Fruit fly (Drosophila melanogaster) whole organism, embryonic: ENCODE data around the gene Pdhb.
A peak's percentile ranks its signal among the peaks of the same experiment; 100 is the strongest.

ENCODE experiments used
- ATbp ChIP-seq: fragments of 200-800 bp; sonication (Bioruptor generic); optimal IDR thresholded peaks from 2 replicates; lab custom pipeline; 2017; ENCODE audit warnings: missing biosample characterization, mild to moderate bottlenecking, missing genetic modification characterization, missing genetic modification reagents
- Ada2b ChIP-seq: fragments of 200-800 bp; sonication (Bioruptor generic); IDR thresholded peaks from 2 replicates; pipeline ENCODE4 v1.3.6; 2022; ENCODE audit warnings: missing biosample characterization, missing genetic modification characterization
- BEAF-32 ChIP-seq: fragments of 200-800 bp; sonication (Bioruptor generic); optimal IDR thresholded peaks from 3 replicates; lab custom pipeline; 2017; ENCODE audit warnings: missing biosample characterization, missing genetic modification characterization, mild to moderate bottlenecking, moderate library complexity, missing genetic modification reagents
- CG1024 ChIP-seq: fragments of 200-800 bp; sonication (Bioruptor generic); IDR thresholded peaks from 2 replicates; pipeline ENCODE4 v1.3.6; 2022; ENCODE audit warnings: missing biosample characterization, missing genetic modification characterization
- CG12219 ChIP-seq: fragments of 200-800 bp; sonication (Bioruptor generic); optimal IDR thresholded peaks from 3 replicates; lab custom pipeline; 2018; ENCODE audit warnings: missing biosample characterization, mild to moderate bottlenecking, missing genetic modification characterization
- CG13123 ChIP-seq: fragments of 200-800 bp; sonication (Bioruptor generic); optimal IDR thresholded peaks from 2 replicates; lab custom pipeline; 2016; ENCODE audit warnings: missing biosample characterization, missing genetic modification characterization
- CG13424 ChIP-seq: fragments of 200-800 bp; sonication (Bioruptor generic); optimal IDR thresholded peaks from 2 replicates; lab custom pipeline; 2019; ENCODE audit warnings: missing biosample characterization, mild to moderate bottlenecking, missing genetic modification characterization, moderate library complexity
- CG13894 ChIP-seq: fragments of 200-800 bp; sonication (Bioruptor generic); optimal IDR thresholded peaks from 3 replicates; lab custom pipeline; 2018; ENCODE audit warnings: missing biosample characterization, mild to moderate bottlenecking, missing genetic modification characterization, moderate library complexity
- CG15011 ChIP-seq: fragments of 200-800 bp; sonication (Bioruptor generic); optimal IDR thresholded peaks from 3 replicates; lab custom pipeline; 2018; ENCODE audit warnings: missing biosample characterization, mild to moderate bottlenecking, missing genetic modification characterization
- CG1603 ChIP-seq: fragments of 200-800 bp; sonication (Bioruptor generic); optimal IDR thresholded peaks from 2 replicates; lab custom pipeline; 2019; ENCODE audit warnings: missing biosample characterization, mild to moderate bottlenecking, missing genetic modification characterization, moderate library complexity
- CG16863 ChIP-seq: fragments of 200-800 bp; sonication (Bioruptor generic); optimal IDR thresholded peaks from 3 replicates; lab custom pipeline; 2016; ENCODE audit warnings: missing biosample characterization, missing genetic modification characterization
- CG17186 ChIP-seq: fragments of 200-800 bp; sonication (Bioruptor generic); optimal IDR thresholded peaks from 3 replicates; lab custom pipeline; 2017; ENCODE audit warnings: missing biosample characterization, missing genetic modification reagents, missing genetic modification characterization
- CG31388 ChIP-seq: fragments of 200-800 bp; sonication (Bioruptor generic); optimal IDR thresholded peaks from 2 replicates; lab custom pipeline; 2016; ENCODE audit warnings: missing biosample characterization, missing genetic modification characterization
- CG32767 ChIP-seq: fragments of 200-800 bp; sonication (Bioruptor generic); IDR thresholded peaks from 2 replicates; pipeline ENCODE4 v1.3.6; 2022; ENCODE audit warnings: missing biosample characterization, missing genetic modification characterization
- CG3407 ChIP-seq: fragments of 200-800 bp; sonication (Bioruptor generic); optimal IDR thresholded peaks from 2 replicates; lab custom pipeline; 2018; ENCODE audit warnings: missing biosample characterization, mild to moderate bottlenecking, missing genetic modification characterization
- CG43689 ChIP-seq: fragments of 200-800 bp; sonication (Bioruptor generic); IDR thresholded peaks from 2 replicates; pipeline ENCODE4 v1.3.6; 2022; ENCODE audit warnings: missing biosample characterization, missing genetic modification characterization
- CG4730 ChIP-seq: fragments of 200-800 bp; sonication (Bioruptor generic); IDR thresholded peaks from 2 replicates; pipeline ENCODE4 v1.3.6; 2022; ENCODE audit warnings: missing biosample characterization, missing genetic modification characterization
- CG6683 ChIP-seq: fragments of 200-800 bp; sonication (Bioruptor generic); optimal IDR thresholded peaks from 2 replicates; lab custom pipeline; 2017; ENCODE audit warnings: missing biosample characterization, mild to moderate bottlenecking, missing genetic modification characterization, missing genetic modification reagents
- CG7372 ChIP-seq: fragments of 200-800 bp; sonication (Bioruptor generic); IDR thresholded peaks from 2 replicates; pipeline ENCODE4 v1.3.6; 2022; ENCODE audit warnings: missing biosample characterization, missing genetic modification characterization
- CG9817 ChIP-seq: fragments of 200-800 bp; sonication (Bioruptor generic); optimal IDR thresholded peaks from 2 replicates; lab custom pipeline; 2018; ENCODE audit warnings: missing biosample characterization, mild to moderate bottlenecking, missing genetic modification characterization, moderate library complexity
- Dp ChIP-seq: fragments of 200-800 bp; sonication (Bioruptor generic); optimal IDR thresholded peaks from 2 replicates; lab custom pipeline; 2018; ENCODE audit warnings: missing biosample characterization, mild to moderate bottlenecking, missing genetic modification characterization, moderate library complexity
- Gug ChIP-seq: fragments of 200-800 bp; sonication (Bioruptor generic); IDR thresholded peaks from 4 replicates; pipeline ENCODE4 v1.3.6; 2022; ENCODE audit warnings: missing biosample characterization, missing genetic modification characterization
- Lhr ChIP-seq: fragments of 200-800 bp; sonication (Bioruptor generic); optimal IDR thresholded peaks from 3 replicates; lab custom pipeline; 2017; ENCODE audit warnings: mild to moderate bottlenecking, missing biosample characterization, missing genetic modification reagents, missing genetic modification characterization
- MBD-R2 ChIP-seq: fragments of 200-800 bp; sonication (Bioruptor generic); IDR thresholded peaks from 2 replicates; pipeline ENCODE4 v1.3.6; 2022; ENCODE audit warnings: missing biosample characterization, missing genetic modification characterization
- Mes4 ChIP-seq: fragments of 200-800 bp; sonication (Bioruptor generic); optimal IDR thresholded peaks from 2 replicates; lab custom pipeline; 2016; ENCODE audit warnings: missing biosample characterization, missing genetic modification characterization
- Ptx1 ChIP-seq: fragments of 200-800 bp; sonication (Bioruptor generic); IDR thresholded peaks from 2 replicates; pipeline ENCODE4 v1.3.6; 2022; ENCODE audit warnings: missing biosample characterization, missing genetic modification characterization
- Side ChIP-seq: fragments of 200-800 bp; sonication (Bioruptor generic); optimal IDR thresholded peaks from 2 replicates; lab custom pipeline; 2016; ENCODE audit warnings: missing biosample characterization, missing genetic modification characterization
- Spps ChIP-seq: fragments of 200-800 bp; sonication (Bioruptor generic); optimal IDR thresholded peaks from 2 replicates; lab custom pipeline; 2018; ENCODE audit warnings: missing biosample characterization, mild to moderate bottlenecking, missing genetic modification characterization
- amos ChIP-seq: fragments of 200-800 bp; sonication (Bioruptor generic); IDR thresholded peaks from 2 replicates; pipeline ENCODE4 v1.3.6; 2022; ENCODE audit warnings: missing biosample characterization, missing genetic modification characterization; ENCODE audit not compliant: partially characterized antibody
- bab2 ChIP-seq: fragments of 200-800 bp; sonication (Bioruptor generic); optimal IDR thresholded peaks from 2 replicates; lab custom pipeline; 2016; ENCODE audit warnings: missing biosample characterization, missing genetic modification characterization
- chn ChIP-seq: fragments of 200-800 bp; sonication (Bioruptor generic); optimal IDR thresholded peaks from 2 replicates; lab custom pipeline; 2016; ENCODE audit warnings: missing biosample characterization, missing genetic modification characterization
- ci ChIP-seq: fragments of 200-800 bp; sonication (Bioruptor generic); IDR thresholded peaks from 3 replicates; pipeline ENCODE4 v1.3.6; 2022; ENCODE audit warnings: missing biosample characterization, missing genetic modification characterization
- corto ChIP-seq: fragments of 200-800 bp; sonication (Bioruptor generic); optimal IDR thresholded peaks from 2 replicates; lab custom pipeline; 2016; ENCODE audit warnings: missing biosample characterization, mild to moderate bottlenecking, missing genetic modification characterization, moderate library complexity
- dmrt11E ChIP-seq: fragments of 200-800 bp; sonication (Bioruptor generic); optimal IDR thresholded peaks from 3 replicates; lab custom pipeline; 2018; ENCODE audit warnings: missing biosample characterization, mild to moderate bottlenecking, missing genetic modification characterization, moderate library complexity
- dysf ChIP-seq: fragments of 200-800 bp; sonication (Bioruptor generic); IDR thresholded peaks from 3 replicates; pipeline ENCODE4 v1.3.6; 2022; ENCODE audit warnings: missing biosample characterization, missing genetic modification characterization
- gfzf ChIP-seq: fragments of 200-800 bp; sonication (Bioruptor generic); optimal IDR thresholded peaks from 2 replicates; lab custom pipeline; 2016; ENCODE audit warnings: missing biosample characterization, mild to moderate bottlenecking, missing genetic modification characterization, moderate library complexity
- grn ChIP-seq: fragments of 200-800 bp; sonication (Bioruptor generic); optimal IDR thresholded peaks from 3 replicates; lab custom pipeline; 2017; ENCODE audit warnings: missing biosample characterization, missing genetic modification characterization
- gsb ChIP-seq: fragments of 200-800 bp; sonication (Bioruptor generic); IDR thresholded peaks from 2 replicates; pipeline ENCODE4 v1.3.6; 2022; ENCODE audit warnings: missing biosample characterization, missing genetic modification characterization
- lab ChIP-seq: fragments of 200-800 bp; sonication (Bioruptor generic); optimal IDR thresholded peaks from 3 replicates; lab custom pipeline; 2017; ENCODE audit warnings: missing biosample characterization, missing genetic modification characterization, mild to moderate bottlenecking, moderate library complexity, missing genetic modification reagents
- schlank ChIP-seq: fragments of 200-800 bp; sonication (Bioruptor generic); optimal IDR thresholded peaks from 2 replicates; lab custom pipeline; 2018; ENCODE audit warnings: missing biosample characterization, mild to moderate bottlenecking, missing genetic modification characterization
- sens-2 ChIP-seq: fragments of 200-800 bp; sonication (Bioruptor generic); IDR thresholded peaks from 2 replicates; pipeline ENCODE4 v1.3.6; 2022; ENCODE audit warnings: missing biosample characterization, missing genetic modification characterization
- slp2 ChIP-seq: fragments of 200-800 bp; sonication (Bioruptor generic); optimal IDR thresholded peaks from 2 replicates; lab custom pipeline; 2016; ENCODE audit warnings: missing biosample characterization, missing genetic modification characterization
- sna ChIP-seq: fragments of 200-800 bp; sonication (Bioruptor generic); IDR thresholded peaks from 2 replicates; pipeline ENCODE4 v1.3.6; 2022; ENCODE audit warnings: missing biosample characterization, missing genetic modification characterization; ENCODE audit not compliant: partially characterized antibody
- tna ChIP-seq: fragments of 200-800 bp; sonication (Bioruptor generic); IDR thresholded peaks from 2 replicates; pipeline ENCODE4 v1.3.6; 2022; ENCODE audit warnings: missing biosample characterization, missing genetic modification characterization; ENCODE audit not compliant: partially characterized antibody
- twi ChIP-seq: fragments of 200-800 bp; optimal IDR thresholded peaks from 2 replicates; lab custom pipeline; 2019; ENCODE audit warnings: missing biosample characterization, mild to moderate bottlenecking, missing genetic modification characterization, moderate library complexity
- vnd ChIP-seq: fragments of 200-800 bp; sonication (Bioruptor generic); IDR thresholded peaks from 3 replicates; pipeline ENCODE4 v1.3.6; 2022; ENCODE audit warnings: missing biosample characterization, missing genetic modification characterization; ENCODE audit not compliant: partially characterized antibody
- wdn ChIP-seq: fragments of 200-800 bp; sonication (Bioruptor generic); IDR thresholded peaks from 2 replicates; pipeline ENCODE4 v1.3.6; 2022; ENCODE audit warnings: missing biosample characterization, missing genetic modification characterization
- wek ChIP-seq: fragments of 200-800 bp; sonication (Bioruptor generic); optimal IDR thresholded peaks from 3 replicates; lab custom pipeline; 2018; ENCODE audit warnings: missing biosample characterization, mild to moderate bottlenecking, missing genetic modification characterization, moderate library complexity

Pdhb gene

DNA sequence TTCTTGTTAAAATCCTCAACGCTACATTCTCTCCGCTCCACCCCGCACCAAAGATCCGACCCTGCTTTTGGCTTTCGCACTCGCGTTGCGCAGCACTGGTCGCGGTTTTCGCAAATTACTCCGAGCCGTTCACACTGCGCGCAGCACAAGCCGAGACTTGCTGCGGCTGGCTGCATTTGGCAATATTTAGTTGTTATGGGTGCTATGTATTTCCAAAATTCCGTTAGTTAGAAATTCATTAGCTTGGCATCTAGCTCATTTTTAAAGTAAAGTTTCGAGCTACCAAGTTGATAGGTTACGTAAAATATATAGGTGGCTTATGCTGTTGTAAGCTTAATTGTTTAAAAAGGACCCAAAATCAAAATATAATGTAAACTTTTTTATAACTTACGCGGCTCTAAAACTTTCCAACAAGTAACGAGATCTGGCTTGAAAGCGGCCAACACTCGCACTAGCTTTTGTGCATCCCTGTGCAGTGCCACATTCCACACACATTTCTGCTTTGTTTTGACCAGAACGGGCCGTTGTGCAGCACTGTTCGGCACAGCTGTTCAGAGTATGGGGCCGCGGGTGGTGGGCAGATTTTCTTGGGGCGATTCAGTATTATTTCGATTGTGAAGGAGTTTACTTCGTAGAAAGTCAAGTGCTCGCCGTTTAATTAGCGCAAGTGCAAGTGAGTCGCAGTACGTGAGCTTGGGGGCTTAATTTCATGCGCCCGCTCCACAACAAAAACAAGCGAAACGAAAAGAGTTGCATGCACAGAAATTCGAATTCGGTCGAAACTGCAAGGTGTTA is 10.1 kb downstream of the Pdhb start, which contains the start of the genes yem and Ctl2 (continued):
- peak; percentile 7 for TF ChIP-seq CG3407
- peak; percentile 46 for TF ChIP-seq gfzf (GFP tag; lab: Kevin White, UChicago)
- TF ChIP-seq corto (GFP tag; lab: Kevin White, UChicago), result no peak
- TF ChIP-seq chn (GFP tag; lab: Kevin White, UChicago), result peak; percentile 76
- TF ChIP-seq twi (tag; lab: Kevin White, UChicago), result peak; percentile 58
- peak; percentile 86 for TF ChIP-seq slp2
- TF ChIP-seq MBD-R2 (GFP tag; lab: Robert Waterston, UW), result peak; percentile 82
- TF ChIP-seq CG6683 (GFP tag; lab: Kevin White, UChicago), result peak; percentile 2
- no peak for TF ChIP-seq sna (GFP tag; lab: Robert Waterston, UW)
- no peak for TF ChIP-seq grn (GFP tag; lab: Kevin White, UChicago)
- peak; percentile 43 for TF ChIP-seq CG12219
- TF ChIP-seq lab (GFP tag; lab: Kevin White, UChicago), result peak; percentile 62
- peak; percentile 50; the same call in 1 of the 2 replicates for TF ChIP-seq CG4730 (GFP tag; lab: Robert Waterston, UW)
- TF ChIP-seq CG13123 (GFP tag; lab: Kevin White, UChicago), result peak; percentile 17
- TF ChIP-seq CG9817 (tag; lab: Kevin White, UChicago), result peak; percentile 67
- peak; percentile 79 for TF ChIP-seq dysf
- TF ChIP-seq CG1603 (tag; lab: Kevin White, UChicago), result peak; percentile 66
- TF ChIP-seq Ada2b (GFP tag; lab: Robert Waterston, UW), result no peak; the same call in 1 of the 2 replicates
- peak; percentile 71 for TF ChIP-seq CG13424
- TF ChIP-seq dmrt11E, result peak; percentile 53
- TF ChIP-seq CG1024 (GFP tag; lab: Robert Waterston, UW), result peak; percentile 25; the same call in 1 of the 2 replicates
- no peak for TF ChIP-seq schlank (tag; lab: Kevin White, UChicago)
- TF ChIP-seq Lhr (GFP tag; lab: Kevin White, UChicago), result peak; percentile 68
- TF ChIP-seq Ptx1 (GFP tag; lab: Robert Waterston, UW), result peak; percentile 73
- no peak for TF ChIP-seq gsb (GFP tag; lab: Robert Waterston, UW)
- TF ChIP-seq Side, result peak; percentile 77
- peak; percentile 50 for TF ChIP-seq BEAF-32 (GFP tag; lab: Kevin White, UChicago)
- TF ChIP-seq amos (GFP tag; lab: Robert Waterston, UW), result peak; percentile 40; the same call in 1 of the 2 replicates
- TF ChIP-seq CG13894 (tag; lab: Kevin White, UChicago), result peak; percentile 1
- peak; percentile 68 for TF ChIP-seq ci (GFP tag; lab: Robert Waterston, UW)
- TF ChIP-seq Spps (tag; lab: Kevin White, UChicago), result no peak
- peak; percentile 82 for TF ChIP-seq CG16863 (GFP tag; lab: Kevin White, UChicago)
- TF ChIP-seq CG43689 (GFP tag; lab: Robert Waterston, UW), result no peak
- peak; percentile 68 for TF ChIP-seq CG17186 (GFP tag; lab: Kevin White, UChicago)
- no peak for TF ChIP-seq wek (GFP tag; lab: Kevin White, UChicago)
- TF ChIP-seq CG31388, result peak; percentile 50
- peak; percentile 51 for TF ChIP-seq wdn (GFP tag; lab: Robert Waterston, UW)
- peak; percentile 72; the same call in 3 of the 4 replicates for TF ChIP-seq Gug (GFP tag; lab: Robert Waterston, UW)
- TF ChIP-seq vnd (GFP tag; lab: Robert Waterston, UW), result no peak
- peak; percentile 11 for TF ChIP-seq Dp (GFP tag; lab: Kevin White, UChicago)
- peak; percentile 24; the same call in 1 of the 2 replicates for TF ChIP-seq CG7372 (GFP tag; lab: Robert Waterston, UW)
- TF ChIP-seq Mes4, result peak; percentile 64
- peak; percentile 61; the same call in 1 of the 2 replicates for TF ChIP-seq sens-2
- no peak for TF ChIP-seq CG32767
- TF ChIP-seq bab2 (GFP tag; lab: Kevin White, UChicago), result peak; percentile 81
- TF ChIP-seq tna, result 0 out of 2 replicates have a peak, but pooled peaks have one; percentile 16
- TF ChIP-seq CG15011 (GFP tag; lab: Kevin White, UChicago), result peak; percentile 54
- TF ChIP-seq ATbp (GFP tag; lab: Kevin White, UChicago), result peak; percentile 19
